Fruit fly (Drosophila melanogaster): ENCODE measurements around the gene RFeSP.

DNA sequence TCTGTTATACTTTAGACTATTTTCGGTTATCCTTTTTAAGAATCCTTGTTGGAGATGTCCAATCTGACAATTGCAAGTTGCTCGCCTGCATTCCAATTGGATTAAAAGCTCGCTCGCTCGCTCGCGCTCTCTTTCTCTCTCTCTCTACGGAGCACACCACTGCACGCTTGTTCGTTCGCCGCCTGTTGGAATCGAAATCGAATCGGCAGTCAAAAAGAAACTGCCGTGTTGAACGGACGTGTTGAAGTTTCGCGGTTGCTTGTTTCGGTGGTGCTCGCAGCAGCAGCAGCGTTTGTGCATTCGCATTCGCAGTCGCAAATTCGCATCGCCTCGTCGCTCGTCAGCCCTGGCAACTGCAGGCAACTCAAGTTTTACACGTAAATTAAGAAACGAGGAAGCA lies 37.1 kb upstream of the RFeSP start, which contains the start of gene chinmo:
- TF ChIP-seq EcR (GFP tag; optimal IDR thresholded peaks at IDR 0.05) (no peak), CG8478 (optimal IDR thresholded peaks at IDR 0.05) (no peak), pan (optimal IDR thresholded peaks at IDR 0.05) (no peak), Dll (optimal IDR thresholded peaks at IDR 0.05) (peak; percentile 63), usp (GFP tag; optimal IDR thresholded peaks at IDR 0.05) (no peak)
